Worm (Caenorhabditis elegans) whole organism, mixed stage, embryonic: Measurements from ENCODE around the gene str-134.
A peak's percentile ranks its signal among the peaks of the same experiment; 100 is the strongest.

Experiments used
- M03D4.4 ChIP-seq: sonication (generic microtip); optimal IDR thresholded peaks from 2 replicates; lab custom pipeline; 2017; ENCODE audit warnings: mild to moderate bottlenecking, missing genetic modification characterization, missing compliant biosample characterization
- bed-3 ChIP-seq: fragments of 200-800 bp; sonication (Bioruptor generic); optimal IDR thresholded peaks from 3 replicates; lab custom pipeline; 2018; ENCODE audit warnings: mild to moderate bottlenecking, missing genetic modification characterization, moderate library complexity, missing compliant biosample characterization
- blmp-1 ChIP-seq: fragments of 150-350 bp; optimal IDR thresholded peaks from 2 replicates; lab custom pipeline; 2014; ENCODE audit warnings: missing biosample characterization, missing genetic modification characterization
- ceh-39 ChIP-seq: fragments of 150-350 bp; optimal IDR thresholded peaks from 2 replicates; lab custom pipeline; 2014; ENCODE audit warnings: missing biosample characterization, missing genetic modification characterization
- ceh-43 ChIP-seq: fragments of 200-800 bp; sonication (Bioruptor generic); optimal IDR thresholded peaks from 2 replicates; lab custom pipeline; 2018; ENCODE audit warnings: mild to moderate bottlenecking, missing genetic modification characterization, moderate library complexity, missing compliant biosample characterization
- ces-1 ChIP-seq: fragments of 150-350 bp; optimal IDR thresholded peaks from 2 replicates; lab custom pipeline; 2014; ENCODE audit warnings: missing biosample characterization, missing genetic modification reagents, missing genetic modification characterization
- cnd-1 ChIP-seq: fragments of 200-800 bp; sonication (Bioruptor generic); optimal IDR thresholded peaks from 2 replicates; lab custom pipeline; 2018; ENCODE audit warnings: mild to moderate bottlenecking, missing genetic modification characterization, missing compliant biosample characterization
- drap-1 ChIP-seq: fragments of 200-800 bp; sonication (Bioruptor generic); optimal IDR thresholded peaks from 3 replicates; lab custom pipeline; 2018; ENCODE audit warnings: mild to moderate bottlenecking, missing genetic modification characterization, missing compliant biosample characterization
- elt-1 ChIP-seq: sonication (generic microtip); optimal IDR thresholded peaks from 2 replicates; lab custom pipeline; 2017; ENCODE audit warnings: missing genetic modification characterization, mild to moderate bottlenecking, missing compliant biosample characterization, antibody characterized with exemption, moderate library complexity, borderline replicate concordance; ENCODE audit not compliant: insufficient read depth
- elt-3 ChIP-seq: fragments of 150-350 bp; optimal IDR thresholded peaks from 2 replicates; lab custom pipeline; 2014; ENCODE audit warnings: missing biosample characterization, missing genetic modification characterization
- flh-1 ChIP-seq: fragments of 200-800 bp; sonication (Bioruptor generic); optimal IDR thresholded peaks from 2 replicates; lab custom pipeline; 2018; ENCODE audit warnings: mild to moderate bottlenecking, missing genetic modification characterization, moderate library complexity, missing compliant biosample characterization
- ham-2 ChIP-seq: fragments of 200-800 bp; sonication (Bioruptor generic); optimal IDR thresholded peaks from 2 replicates; lab custom pipeline; 2018; ENCODE audit warnings: mild to moderate bottlenecking, missing genetic modification characterization, missing compliant biosample characterization
- hlh-1 ChIP-seq: fragments of 150-350 bp; optimal IDR thresholded peaks from 2 replicates; lab custom pipeline; 2014; ENCODE audit warnings: missing biosample characterization, missing genetic modification reagents, missing genetic modification characterization
- lin-13 ChIP-seq: fragments of 150-350 bp; optimal IDR thresholded peaks from 2 replicates; lab custom pipeline; 2014; ENCODE audit warnings: missing biosample characterization, missing genetic modification characterization
- lin-32 ChIP-seq: fragments of 200-800 bp; sonication (Bioruptor generic); optimal IDR thresholded peaks from 2 replicates; lab custom pipeline; 2018; ENCODE audit warnings: mild to moderate bottlenecking, missing genetic modification characterization, missing compliant biosample characterization
- mab-5 ChIP-seq: fragments of 150-350 bp; optimal IDR thresholded peaks from 2 replicates; lab custom pipeline; 2014; ENCODE audit warnings: missing biosample characterization, missing genetic modification characterization
- mep-1 ChIP-seq: fragments of 150-350 bp; optimal IDR thresholded peaks from 2 replicates; lab custom pipeline; 2017; ENCODE audit warnings: missing biosample characterization, missing genetic modification reagents, missing genetic modification characterization, inconsistent platforms
- mls-2 ChIP-seq: sonication (generic microtip); optimal IDR thresholded peaks from 2 replicates; lab custom pipeline; 2016; ENCODE audit warnings: mild to moderate bottlenecking, missing genetic modification characterization, moderate library complexity, missing compliant biosample characterization
- nhr-12 ChIP-seq: fragments of 150-350 bp; optimal IDR thresholded peaks from 2 replicates; lab custom pipeline; 2014; ENCODE audit warnings: missing biosample characterization, missing genetic modification characterization
- nhr-2 ChIP-seq: fragments of 150-350 bp; optimal IDR thresholded peaks from 2 replicates; lab custom pipeline; 2014; ENCODE audit warnings: missing biosample characterization, missing genetic modification characterization
- nhr-237 ChIP-seq: fragments of 150-350 bp; optimal IDR thresholded peaks from 2 replicates; lab custom pipeline; 2014; ENCODE audit warnings: missing biosample characterization, missing genetic modification characterization
- nhr-28 ChIP-seq: fragments of 150-350 bp; optimal IDR thresholded peaks from 2 replicates; lab custom pipeline; 2014; ENCODE audit warnings: missing biosample characterization, missing genetic modification characterization
- sem-2 ChIP-seq: fragments of 200-800 bp; sonication (Bioruptor generic); optimal IDR thresholded peaks from 2 replicates; lab custom pipeline; 2018; ENCODE audit warnings: mild to moderate bottlenecking, missing genetic modification characterization, missing compliant biosample characterization
- snpc-4 ChIP-seq: fragments of 150-350 bp; optimal IDR thresholded peaks from 2 replicates; lab custom pipeline; 2014; ENCODE audit warnings: missing biosample characterization, missing genetic modification characterization
- tbx-8 ChIP-seq: fragments of 200-800 bp; sonication (Bioruptor generic); optimal IDR thresholded peaks from 2 replicates; lab custom pipeline; 2018; ENCODE audit warnings: mild to moderate bottlenecking, missing genetic modification characterization, moderate library complexity, missing compliant biosample characterization
- unc-120 ChIP-seq: sonication (generic microtip); optimal IDR thresholded peaks from 2 replicates; lab custom pipeline; 2017; ENCODE audit warnings: missing genetic modification characterization, missing compliant biosample characterization; ENCODE audit not compliant: poor library complexity, severe bottlenecking
- unc-39 ChIP-seq: fragments of 150-350 bp; optimal IDR thresholded peaks from 2 replicates; lab custom pipeline; 2014; ENCODE audit warnings: missing biosample characterization, missing genetic modification characterization
- unc-62 ChIP-seq: fragments of 150-350 bp; optimal IDR thresholded peaks from 2 replicates; lab custom pipeline; 2014; ENCODE audit warnings: missing biosample characterization, missing genetic modification reagents, missing genetic modification characterization
- zip-8 ChIP-seq: fragments of 150-350 bp; optimal IDR thresholded peaks from 2 replicates; lab custom pipeline; 2014; ENCODE audit warnings: missing biosample characterization, missing genetic modification characterization

str-134 gene

DNA sequence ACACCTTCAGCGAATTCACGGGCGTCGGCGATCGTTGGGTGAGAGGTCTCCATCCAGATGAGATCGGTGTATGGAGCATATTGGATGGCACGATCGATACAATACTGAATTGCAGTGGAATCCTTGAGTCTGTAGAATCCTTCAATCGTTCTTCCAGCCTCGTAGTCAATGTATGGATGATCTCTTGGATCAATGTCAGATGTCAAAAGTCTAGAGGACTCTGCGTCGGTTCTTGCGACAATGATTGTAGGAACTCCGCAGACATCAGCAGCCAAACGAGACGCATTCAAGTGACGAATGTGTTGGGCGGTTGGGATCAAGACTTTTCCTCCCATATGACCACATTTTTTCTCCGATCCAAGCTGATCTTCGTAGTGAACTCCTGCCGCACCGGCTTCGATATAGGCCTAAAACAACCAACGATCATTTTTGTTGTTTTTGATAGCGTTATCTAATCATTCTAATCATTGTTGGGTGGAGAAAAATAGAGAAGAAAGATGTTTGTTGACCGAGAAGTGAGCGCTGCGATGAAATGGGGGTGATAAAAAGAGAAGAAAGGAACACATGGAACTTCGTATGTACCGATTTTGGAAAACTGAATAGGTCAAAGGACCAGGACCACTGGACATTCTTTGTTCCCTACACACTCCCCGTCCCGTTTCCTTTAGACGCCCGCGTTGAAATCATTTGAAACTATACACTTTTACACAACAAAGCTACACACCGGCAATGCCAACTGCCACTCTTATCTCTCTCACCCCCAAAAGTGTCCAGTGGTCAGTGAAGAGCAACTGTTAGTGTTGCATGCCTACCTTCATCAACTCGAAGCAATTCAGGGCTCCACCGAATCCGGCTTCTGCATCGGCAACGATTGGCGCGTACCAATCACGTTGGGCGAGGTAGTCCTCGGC, 16.6 kb upstream of the str-134 start:
- peak; percentile 77 for TF ChIP-seq hlh-1 (tag; lab: Kevin White, UChicago)
- no peak for TF ChIP-seq nhr-12 (tag; lab: Kevin White, UChicago)
- TF ChIP-seq lin-13 (tag; lab: Kevin White, UChicago) = no peak
- no peak for TF ChIP-seq blmp-1 (tag; lab: Kevin White, UChicago)
- no peak for TF ChIP-seq unc-62 (GFP tag; lab: Kevin White, UChicago)
- peak; percentile 30 for TF ChIP-seq unc-120 (tag; lab: Kevin White, UChicago)
- TF ChIP-seq, all 35 proteins: peak for 2

DNA sequence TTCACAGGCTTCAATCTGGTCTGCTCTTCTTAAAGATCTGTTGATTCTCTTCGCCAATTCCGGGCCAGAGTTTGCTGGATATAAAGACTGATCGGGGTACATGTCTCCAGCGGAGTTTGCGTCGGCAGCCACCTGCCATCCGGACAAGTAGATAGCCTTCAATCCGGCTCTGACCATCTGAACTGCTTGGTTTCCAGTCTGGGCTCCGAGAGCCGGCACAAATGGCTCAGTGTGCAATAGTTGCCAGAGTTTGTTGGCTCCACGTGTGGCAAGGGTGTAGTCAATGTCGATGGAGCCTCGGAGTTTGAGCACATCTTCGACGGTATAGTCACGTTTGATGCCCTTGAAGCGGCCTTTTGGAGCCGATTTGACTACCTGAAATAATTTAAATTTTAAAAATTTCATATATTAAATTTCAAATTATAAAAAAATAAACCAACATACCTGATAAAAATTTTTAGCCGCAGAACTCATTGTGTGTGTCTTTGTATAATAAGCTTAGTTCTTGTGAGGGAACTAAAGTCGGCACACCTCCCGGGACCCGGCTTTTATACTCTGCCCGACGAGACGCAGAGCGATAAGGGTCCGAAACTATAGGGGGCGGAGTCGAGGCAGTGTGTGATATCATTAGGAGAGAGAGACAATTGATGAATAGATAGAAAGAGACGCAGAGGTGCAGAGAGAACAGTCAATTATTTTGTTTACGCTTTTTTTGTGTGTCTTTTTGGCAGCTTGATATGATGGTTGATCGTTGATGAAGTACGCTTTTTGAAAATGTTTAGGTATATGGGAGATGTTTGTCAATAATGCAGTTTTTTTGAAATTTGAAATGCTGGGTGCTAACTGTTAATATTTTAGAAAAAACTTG, 15.7 kb upstream of the str-134 start, which contains the start of the genes icl-1 and srh-2:
icl-1 (minus strand) TSS at position 521 of the 868 bp plus-strand sequence.
srh-2 (plus strand) TSS at position 818 of the 868 bp plus-strand sequence.
- TF ChIP-seq drap-1 (GFP tag; lab: Kevin White, UChicago) = no peak
- peak; percentile 66 for TF ChIP-seq unc-62 (GFP tag; lab: Kevin White, UChicago)
- TF ChIP-seq blmp-1 (tag; lab: Kevin White, UChicago) = no peak
- TF ChIP-seq ceh-39 (tag; lab: Kevin White, UChicago) = no peak
- TF ChIP-seq nhr-28 (tag; lab: Kevin White, UChicago) = no peak
- no peak for TF ChIP-seq bed-3
- TF ChIP-seq ham-2 (GFP tag; lab: Kevin White, UChicago) = no peak
- no peak for TF ChIP-seq tbx-8
- no peak for TF ChIP-seq lin-13 (tag; lab: Kevin White, UChicago)
- TF ChIP-seq mab-5 = peak; percentile 54
- no peak for TF ChIP-seq lin-32 (GFP tag; lab: Kevin White, UChicago)
- no peak for TF ChIP-seq unc-39 (tag; lab: Kevin White, UChicago)
- no peak for TF ChIP-seq mls-2
- no peak for TF ChIP-seq zip-8 (tag; lab: Kevin White, UChicago)
- no peak for TF ChIP-seq mep-1
- TF ChIP-seq unc-120 (tag; lab: Kevin White, UChicago) = peak; percentile 72
- no peak for TF ChIP-seq sem-2
- TF ChIP-seq hlh-1 (tag; lab: Kevin White, UChicago) = peak; percentile 69
- TF ChIP-seq nhr-2 (tag; lab: Kevin White, UChicago) = no peak
- TF ChIP-seq ces-1 (GFP tag; lab: Kevin White, UChicago) = no peak
- TF ChIP-seq snpc-4 = no peak
- TF ChIP-seq flh-1 = no peak
- no peak for TF ChIP-seq elt-1 (tag; lab: Kevin White, UChicago)
- no peak for TF ChIP-seq elt-3 (tag; lab: Kevin White, UChicago)

- TF ChIP-seq ham-2 (GFP tag; lab: Kevin White, UChicago) = no peak
- peak; percentile 2 for TF ChIP-seq hlh-1 (tag; lab: Kevin White, UChicago)
- no peak for TF ChIP-seq lin-13 (tag; lab: Kevin White, UChicago)
- no peak for TF ChIP-seq nhr-28 (tag; lab: Kevin White, UChicago)
- TF ChIP-seq, all 35 proteins: peak for 1
These were observed 14.5 kb upstream of the str-134 start for ce11 chrV:728822-729493.

- TF ChIP-seq mab-5 (no peak), hlh-1 (tag; lab: Kevin White, UChicago) (no peak), ceh-43 (no peak), lin-13 (tag; lab: Kevin White, UChicago) (no peak)
These were observed 13.2 kb upstream of the str-134 start for ce11 chrV:730216-730615.

ce11 chrV:731330-731729, 12.1 kb upstream of the str-134 start:
- TF ChIP-seq cnd-1 (tag; lab: Kevin White, UChicago) (no peak), unc-120 (tag; lab: Kevin White, UChicago) (peak; percentile 91), M03D4.4 (peak; percentile 41), hlh-1 (tag; lab: Kevin White, UChicago) (peak; percentile 98), nhr-2 (tag; lab: Kevin White, UChicago) (peak; percentile 89), blmp-1 (tag; lab: Kevin White, UChicago) (no peak), unc-62 (GFP tag; lab: Kevin White, UChicago) (peak; percentile 87), drap-1 (GFP tag; lab: Kevin White, UChicago) (peak; percentile 11), ceh-43 (no peak), nhr-237 (tag; lab: Kevin White, UChicago) (no peak), ceh-39 (tag; lab: Kevin White, UChicago) (no peak)
